Worm (Caenorhabditis elegans) whole organism, L1 larva: ENCODE measurements around the gene irld-6.

Experiments
- C34B4.2 ChIP-seq: sonication (generic microtip); optimal IDR thresholded peaks from 2 replicates; lab custom pipeline; 2017; ENCODE audit warnings: mild to moderate bottlenecking, missing genetic modification characterization, missing compliant biosample characterization
- F16B12.6 ChIP-seq: fragments of 150-350 bp; optimal IDR thresholded peaks from 2 replicates; lab custom pipeline; 2014; ENCODE audit warnings: missing biosample characterization, missing genetic modification characterization
- aha-1 ChIP-seq: fragments of 150-350 bp; optimal IDR thresholded peaks from 2 replicates; lab custom pipeline; 2014; ENCODE audit warnings: missing biosample characterization, missing genetic modification characterization
- alr-1 ChIP-seq: fragments of 200-800 bp; sonication (Bioruptor generic); optimal IDR thresholded peaks from 2 replicates; lab custom pipeline; 2018; ENCODE audit warnings: borderline replicate concordance, mild to moderate bottlenecking, missing genetic modification characterization, missing compliant biosample characterization
- blmp-1 ChIP-seq: fragments of 150-350 bp; optimal IDR thresholded peaks from 2 replicates; lab custom pipeline; 2014; ENCODE audit warnings: missing biosample characterization, missing genetic modification characterization
- ceh-63 ChIP-seq: fragments of 200-800 bp; sonication (Bioruptor generic); optimal IDR thresholded peaks from 2 replicates; lab custom pipeline; 2018; ENCODE audit warnings: mild to moderate bottlenecking, missing genetic modification characterization, missing compliant biosample characterization
- ceh-82 ChIP-seq, 3 experiments: fragments of 150-350 bp in 1 of 3; sonication (generic microtip) in 2 of 3; optimal IDR thresholded peaks; 2 replicates each; lab custom pipeline; 2014 to 2017; ENCODE audit warnings: missing biosample characterization in 3 of 3, missing genetic modification characterization in 3 of 3
- ces-1 ChIP-seq: fragments of 150-350 bp; optimal IDR thresholded peaks from 2 replicates; lab custom pipeline; 2014; ENCODE audit warnings: missing biosample characterization, missing genetic modification reagents, missing genetic modification characterization
- dpl-1 ChIP-seq, 3 experiments: fragments of 150-350 bp in 2 of 3; sonication (generic microtip) in 1 of 3; optimal IDR thresholded peaks; 2 replicates each; lab custom pipeline; 2014 to 2017; ENCODE audit warnings: missing biosample characterization in 3 of 3, missing genetic modification characterization in 3 of 3, missing genetic modification reagents in 3 of 3
- efl-1 ChIP-seq, 4 experiments: fragments of 150-350 bp; optimal IDR thresholded peaks in 3 of 4; peaks in 1 of 4; 1 replicate in 1 of 4; 2 replicates in 3 of 4; lab custom pipeline; 2014; ENCODE audit warnings: missing biosample characterization in 2 of 4, missing genetic modification characterization in 2 of 4, missing genetic modification reagents in 2 of 4
- efl-3 ChIP-seq: fragments of 200-800 bp; sonication (Bioruptor generic); optimal IDR thresholded peaks from 2 replicates; lab custom pipeline; 2018; ENCODE audit warnings: mild to moderate bottlenecking, missing genetic modification characterization, missing compliant biosample characterization
- elt-3 ChIP-seq, 6 experiments: fragments of 150-350 bp in 1 of 6; sonication (generic microtip); optimal IDR thresholded peaks; 2 replicates each; lab custom pipeline; 2017 to 2018; ENCODE audit warnings: missing biosample characterization in 6 of 6, missing genetic modification characterization in 6 of 6, inconsistent platforms in 1 of 6
- ets-5 ChIP-seq: fragments of 200-800 bp; sonication (Bioruptor generic); IDR thresholded peaks from 2 replicates; pipeline ENCODE4 v1.3.6; 2022; ENCODE audit warnings: missing genetic modification characterization, missing compliant biosample characterization
- fkh-10 ChIP-seq: sonication (generic microtip); optimal IDR thresholded peaks from 2 replicates; lab custom pipeline; 2017; ENCODE audit warnings: missing biosample characterization, missing genetic modification reagents, missing genetic modification characterization
- fkh-4 ChIP-seq: sonication (generic microtip); optimal IDR thresholded peaks from 2 replicates; lab custom pipeline; 2016; ENCODE audit warnings: missing compliant biosample characterization, missing genetic modification characterization, borderline replicate concordance
- fkh-8 ChIP-seq: sonication (generic microtip); optimal IDR thresholded peaks from 2 replicates; lab custom pipeline; 2016; ENCODE audit warnings: mild to moderate bottlenecking, missing genetic modification characterization, missing compliant biosample characterization
- grh-1 ChIP-seq: fragments of 200-800 bp; sonication (Bioruptor generic); IDR thresholded peaks from 2 replicates; pipeline ENCODE4 v1.3.6; 2022; ENCODE audit warnings: missing genetic modification reagents, missing genetic modification characterization, missing compliant biosample characterization
- hpl-2 ChIP-seq: fragments of 150-350 bp; optimal IDR thresholded peaks from 2 replicates; lab custom pipeline; 2014; ENCODE audit warnings: missing biosample characterization, missing genetic modification reagents, missing genetic modification characterization
- irx-1 ChIP-seq: sonication (generic microtip); optimal IDR thresholded peaks from 2 replicates; lab custom pipeline; 2016; ENCODE audit warnings: missing genetic modification characterization, missing compliant biosample characterization
- isw-1 ChIP-seq: fragments of 200-800 bp; sonication (Bioruptor generic); IDR thresholded peaks from 2 replicates; pipeline ENCODE4 v1.3.6; 2022; ENCODE audit warnings: missing genetic modification characterization, missing compliant biosample characterization
- lin-13 ChIP-seq: fragments of 150-350 bp; optimal IDR thresholded peaks from 2 replicates; lab custom pipeline; 2014; ENCODE audit warnings: missing biosample characterization, missing genetic modification reagents, missing genetic modification characterization
- lin-14 ChIP-seq: fragments of 200-800 bp; sonication (Bioruptor generic); optimal IDR thresholded peaks from 2 replicates; lab custom pipeline; 2018; ENCODE audit warnings: mild to moderate bottlenecking, missing genetic modification characterization, moderate library complexity, missing compliant biosample characterization
- lin-35 ChIP-seq, 2 experiments: fragments of 150-350 bp; optimal IDR thresholded peaks; 2 replicates each; lab custom pipeline; 2014; ENCODE audit warnings: missing biosample characterization in 2 of 2, missing genetic modification characterization in 2 of 2, missing genetic modification reagents in 2 of 2
- lsy-2 ChIP-seq, 2 experiments: fragments of 150-350 bp; optimal IDR thresholded peaks; 2 replicates each; lab custom pipeline; 2014; ENCODE audit warnings: missing biosample characterization in 2 of 2, missing genetic modification characterization in 2 of 2
- mdl-1 ChIP-seq, 2 experiments: fragments of 150-350 bp; optimal IDR thresholded peaks; 2 replicates each; lab custom pipeline; 2014 to 2017; ENCODE audit warnings: missing biosample characterization in 2 of 2, missing genetic modification characterization in 2 of 2, inconsistent platforms in 1 of 2
- nhr-11 ChIP-seq: fragments of 150-350 bp; optimal IDR thresholded peaks from 2 replicates; lab custom pipeline; 2014; ENCODE audit warnings: missing biosample characterization, missing genetic modification characterization
- nhr-12 ChIP-seq: sonication (generic microtip); optimal IDR thresholded peaks from 2 replicates; lab custom pipeline; 2017; ENCODE audit warnings: missing biosample characterization, missing genetic modification characterization
- nhr-20 ChIP-seq: sonication (generic microtip); optimal IDR thresholded peaks from 2 replicates; lab custom pipeline; 2016; ENCODE audit warnings: mild to moderate bottlenecking, missing genetic modification characterization, missing compliant biosample characterization
- nhr-28 ChIP-seq: fragments of 150-350 bp; optimal IDR thresholded peaks from 2 replicates; lab custom pipeline; 2014; ENCODE audit warnings: missing biosample characterization, missing genetic modification characterization
- pag-3 ChIP-seq: sonication (generic microtip); optimal IDR thresholded peaks from 2 replicates; lab custom pipeline; 2017; ENCODE audit warnings: missing genetic modification characterization, mild to moderate bottlenecking, missing compliant biosample characterization, antibody characterized with exemption, borderline replicate concordance; ENCODE audit not compliant: insufficient read depth
- skn-1 ChIP-seq: fragments of 150-350 bp; optimal IDR thresholded peaks from 2 replicates; lab custom pipeline; 2014; ENCODE audit warnings: missing biosample characterization, missing genetic modification characterization
- sox-4 ChIP-seq: sonication (generic microtip); optimal IDR thresholded peaks from 2 replicates; lab custom pipeline; 2016; ENCODE audit warnings: missing genetic modification characterization, missing compliant biosample characterization
- sptf-1 ChIP-seq: fragments of 150-350 bp; optimal IDR thresholded peaks from 2 replicates; lab custom pipeline; 2014; ENCODE audit warnings: missing biosample characterization, missing genetic modification characterization
- swsn-7 ChIP-seq: sonication (generic microtip); optimal IDR thresholded peaks from 2 replicates; lab custom pipeline; 2016; ENCODE audit warnings: missing genetic modification characterization, missing compliant biosample characterization
- tbx-2 ChIP-seq: sonication (generic microtip); optimal IDR thresholded peaks from 2 replicates; lab custom pipeline; 2016; ENCODE audit warnings: missing genetic modification characterization, missing compliant biosample characterization
- unc-86 ChIP-seq: sonication (generic microtip); optimal IDR thresholded peaks from 2 replicates; lab custom pipeline; 2016; ENCODE audit warnings: missing genetic modification characterization, missing compliant biosample characterization
- unc-98 ChIP-seq: fragments of 200-800 bp; sonication (Bioruptor generic); IDR thresholded peaks from 2 replicates; pipeline ENCODE4 v1.3.6; 2022; ENCODE audit warnings: missing genetic modification characterization, missing compliant biosample characterization
- vab-15 ChIP-seq: sonication (generic microtip); optimal IDR thresholded peaks from 2 replicates; lab custom pipeline; 2017; ENCODE audit warnings: missing genotype, mild to moderate bottlenecking, missing genetic modification characterization, missing compliant biosample characterization
- zag-1 ChIP-seq: fragments of 150-350 bp; optimal IDR thresholded peaks from 2 replicates; lab custom pipeline; 2014; ENCODE audit warnings: missing biosample characterization, missing genetic modification characterization
- zip-4 ChIP-seq: fragments of 200-800 bp; sonication (Bioruptor generic); optimal IDR thresholded peaks from 2 replicates; lab custom pipeline; 2018; ENCODE audit warnings: mild to moderate bottlenecking, missing genetic modification characterization, moderate library complexity, missing compliant biosample characterization
- ztf-4 ChIP-seq: fragments of 150-350 bp; optimal IDR thresholded peaks from 2 replicates; lab custom pipeline; 2014; ENCODE audit warnings: missing biosample characterization, missing genetic modification characterization

irld-6 gene

ce11 chrV:10721912-10722426, 34.6 kb downstream of the irld-6 start (continued):
- no peak for TF ChIP-seq dpl-1 (GFP tag; optimal IDR thresholded peaks at IDR 0.05; lab: Kevin White, UChicago)
- TF ChIP-seq nhr-28 (tag; lab: Kevin White, UChicago) = no peak
- no peak for TF ChIP-seq sox-4 (tag; lab: Kevin White, UChicago)
- no peak for TF ChIP-seq zag-1 (tag; lab: Kevin White, UChicago)
- TF ChIP-seq F16B12.6 (tag; lab: Kevin White, UChicago) = no peak
- TF ChIP-seq grh-1 (GFP tag; lab: Robert Waterston, UW) = no peak
- TF ChIP-seq ces-1 = no peak
- TF ChIP-seq fkh-8 (tag; lab: Kevin White, UChicago) = no peak
- no peak for TF ChIP-seq C34B4.2 (tag; lab: Kevin White, UChicago)
- no peak for TF ChIP-seq nhr-12
- TF ChIP-seq blmp-1 (tag; lab: Kevin White, UChicago) = peak; percentile 99
- no peak for TF ChIP-seq unc-98 (GFP tag; lab: Robert Waterston, UW)
- no peak for TF ChIP-seq skn-1 (tag; lab: Kevin White, UChicago)
- TF ChIP-seq elt-3 (tag; optimal IDR thresholded peaks at IDR 0.05; lab: Kevin White, UChicago) = peak in 1 of 6 experiments; percentile 12
- TF ChIP-seq sptf-1 = no peak
- TF ChIP-seq vab-15 = no peak
- no peak for TF ChIP-seq ceh-63
- TF ChIP-seq nhr-11 (tag; lab: Kevin White, UChicago) = no peak
- no peak for TF ChIP-seq ztf-4 (tag; lab: Kevin White, UChicago)
- no peak for TF ChIP-seq hpl-2 (GFP tag; lab: Kevin White, UChicago)
- TF ChIP-seq pag-3 (tag; lab: Kevin White, UChicago) = peak; percentile 48
- no peak for TF ChIP-seq zip-4 (GFP tag; lab: Kevin White, UChicago)
- no peak for TF ChIP-seq ets-5 (GFP tag; lab: Robert Waterston, UW)

ce11 chrV:10721304-10721703, 35.3 kb downstream of the irld-6 start:
- no peak for TF ChIP-seq skn-1 (tag; lab: Kevin White, UChicago)
- no peak for TF ChIP-seq swsn-7 (tag; lab: Kevin White, UChicago)
- TF ChIP-seq irx-1 (tag; lab: Kevin White, UChicago) = no peak
- no peak for TF ChIP-seq isw-1 (GFP tag; lab: Robert Waterston, UW)
- peak; percentile 33 for TF ChIP-seq tbx-2 (tag; lab: Kevin White, UChicago)
- TF ChIP-seq fkh-10 = no peak
- TF ChIP-seq lin-13 (GFP tag; lab: Kevin White, UChicago) = no peak
- no peak for TF ChIP-seq ceh-82 (tag; optimal IDR thresholded peaks at IDR 0.05; lab: Kevin White, UChicago)
- peak; percentile 63 for TF ChIP-seq lin-14
- TF ChIP-seq fkh-4 (tag; lab: Kevin White, UChicago) = no peak
- peak in 1 of 2 experiments; percentile 1 for TF ChIP-seq lsy-2 (tag; optimal IDR thresholded peaks at IDR 0.05; lab: Kevin White, UChicago)
- no peak for TF ChIP-seq unc-98 (GFP tag; lab: Robert Waterston, UW)
- no peak for TF ChIP-seq efl-1 (optimal IDR thresholded peaks at IDR 0.05; lab: Kevin White, UChicago)
- no peak for TF ChIP-seq efl-1 (GFP tag; optimal IDR thresholded peaks at IDR 0.05 in 1 of 2; lab: Kevin White, UChicago)
- TF ChIP-seq efl-3 (GFP tag; lab: Kevin White, UChicago) = no peak
- TF ChIP-seq nhr-20 (tag; lab: Kevin White, UChicago) = no peak
- TF ChIP-seq alr-1 (tag; lab: Kevin White, UChicago) = no peak
- TF ChIP-seq unc-86 (tag; lab: Kevin White, UChicago) = no peak

ce11 chrV:10720876-10721275, 35.7 kb downstream of the irld-6 start:
- TF ChIP-seq nhr-20 (tag; lab: Kevin White, UChicago) (peak; percentile 5), efl-1 (optimal IDR thresholded peaks at IDR 0.05; lab: Kevin White, UChicago) (no peak), efl-1 (GFP tag; optimal IDR thresholded peaks at IDR 0.05 in 1 of 2; lab: Kevin White, UChicago) (peak in 1 of 2 experiments; percentile 49), zag-1 (tag; lab: Kevin White, UChicago) (no peak), aha-1 (tag; lab: Kevin White, UChicago) (no peak), mdl-1 (tag; optimal IDR thresholded peaks at IDR 0.05; lab: Kevin White, UChicago) (peak in 1 of 2 experiments; percentile 40), lin-35 (GFP tag; optimal IDR thresholded peaks at IDR 0.05; lab: Kevin White, UChicago) (peak in 1 of 2 experiments; percentile 56)
